Worm (Caenorhabditis elegans) whole organism, mixed stage, embryonic: ENCODE results near the gene luc-7L.

Source experiments
- M03D4.4 ChIP-seq: sonication (generic microtip); optimal IDR thresholded peaks from 2 replicates; lab custom pipeline; 2017; ENCODE audit warnings: mild to moderate bottlenecking, missing genetic modification characterization, missing compliant biosample characterization
- bed-3 ChIP-seq: fragments of 200-800 bp; sonication (Bioruptor generic); optimal IDR thresholded peaks from 3 replicates; lab custom pipeline; 2018; ENCODE audit warnings: mild to moderate bottlenecking, missing genetic modification characterization, moderate library complexity, missing compliant biosample characterization
- blmp-1 ChIP-seq: fragments of 150-350 bp; optimal IDR thresholded peaks from 2 replicates; lab custom pipeline; 2014; ENCODE audit warnings: missing biosample characterization, missing genetic modification characterization
- ceh-39 ChIP-seq: fragments of 150-350 bp; optimal IDR thresholded peaks from 2 replicates; lab custom pipeline; 2014; ENCODE audit warnings: missing biosample characterization, missing genetic modification characterization
- ceh-43 ChIP-seq: fragments of 200-800 bp; sonication (Bioruptor generic); optimal IDR thresholded peaks from 2 replicates; lab custom pipeline; 2018; ENCODE audit warnings: mild to moderate bottlenecking, missing genetic modification characterization, moderate library complexity, missing compliant biosample characterization
- ceh-83 ChIP-seq: fragments of 200-800 bp; sonication (Bioruptor generic); optimal IDR thresholded peaks from 2 replicates; lab custom pipeline; 2018; ENCODE audit warnings: mild to moderate bottlenecking, missing genetic modification characterization, missing compliant biosample characterization
- ces-1 ChIP-seq: fragments of 150-350 bp; optimal IDR thresholded peaks from 2 replicates; lab custom pipeline; 2014; ENCODE audit warnings: missing biosample characterization, missing genetic modification reagents, missing genetic modification characterization
- elt-1 ChIP-seq: sonication (generic microtip); optimal IDR thresholded peaks from 2 replicates; lab custom pipeline; 2017; ENCODE audit warnings: missing genetic modification characterization, mild to moderate bottlenecking, missing compliant biosample characterization, antibody characterized with exemption, moderate library complexity, borderline replicate concordance; ENCODE audit not compliant: insufficient read depth
- elt-3 ChIP-seq: fragments of 150-350 bp; optimal IDR thresholded peaks from 2 replicates; lab custom pipeline; 2014; ENCODE audit warnings: missing biosample characterization, missing genetic modification characterization
- flh-1 ChIP-seq: fragments of 200-800 bp; sonication (Bioruptor generic); optimal IDR thresholded peaks from 2 replicates; lab custom pipeline; 2018; ENCODE audit warnings: mild to moderate bottlenecking, missing genetic modification characterization, moderate library complexity, missing compliant biosample characterization
- ham-2 ChIP-seq: fragments of 200-800 bp; sonication (Bioruptor generic); optimal IDR thresholded peaks from 2 replicates; lab custom pipeline; 2018; ENCODE audit warnings: mild to moderate bottlenecking, missing genetic modification characterization, missing compliant biosample characterization
- hlh-1 ChIP-seq: fragments of 150-350 bp; optimal IDR thresholded peaks from 2 replicates; lab custom pipeline; 2014; ENCODE audit warnings: missing biosample characterization, missing genetic modification reagents, missing genetic modification characterization
- lin-13 ChIP-seq: fragments of 150-350 bp; optimal IDR thresholded peaks from 2 replicates; lab custom pipeline; 2014; ENCODE audit warnings: missing biosample characterization, missing genetic modification characterization
- lin-32 ChIP-seq: fragments of 200-800 bp; sonication (Bioruptor generic); optimal IDR thresholded peaks from 2 replicates; lab custom pipeline; 2018; ENCODE audit warnings: mild to moderate bottlenecking, missing genetic modification characterization, missing compliant biosample characterization
- lsy-2 ChIP-seq: fragments of 150-350 bp; optimal IDR thresholded peaks from 2 replicates; lab custom pipeline; 2014; ENCODE audit warnings: missing biosample characterization, missing genetic modification characterization
- mab-5 ChIP-seq: fragments of 150-350 bp; optimal IDR thresholded peaks from 2 replicates; lab custom pipeline; 2014; ENCODE audit warnings: missing biosample characterization, missing genetic modification characterization
- mep-1 ChIP-seq: fragments of 150-350 bp; optimal IDR thresholded peaks from 2 replicates; lab custom pipeline; 2017; ENCODE audit warnings: missing biosample characterization, missing genetic modification reagents, missing genetic modification characterization, inconsistent platforms
- nhr-12 ChIP-seq: fragments of 150-350 bp; optimal IDR thresholded peaks from 2 replicates; lab custom pipeline; 2014; ENCODE audit warnings: missing biosample characterization, missing genetic modification characterization
- nhr-2 ChIP-seq: fragments of 150-350 bp; optimal IDR thresholded peaks from 2 replicates; lab custom pipeline; 2014; ENCODE audit warnings: missing biosample characterization, missing genetic modification characterization
- nhr-237 ChIP-seq: fragments of 150-350 bp; optimal IDR thresholded peaks from 2 replicates; lab custom pipeline; 2014; ENCODE audit warnings: missing biosample characterization, missing genetic modification characterization
- nhr-28 ChIP-seq: fragments of 150-350 bp; optimal IDR thresholded peaks from 2 replicates; lab custom pipeline; 2014; ENCODE audit warnings: missing biosample characterization, missing genetic modification characterization
- nhr-76 ChIP-seq: sonication (generic microtip); optimal IDR thresholded peaks from 2 replicates; lab custom pipeline; 2017; ENCODE audit warnings: missing biosample characterization, missing genetic modification characterization
- pha-4 ChIP-seq: fragments of 150-350 bp; optimal IDR thresholded peaks from 2 replicates; lab custom pipeline; 2018; ENCODE audit warnings: missing biosample characterization, missing genetic modification reagents, missing genetic modification characterization
- sem-2 ChIP-seq: fragments of 200-800 bp; sonication (Bioruptor generic); optimal IDR thresholded peaks from 2 replicates; lab custom pipeline; 2018; ENCODE audit warnings: mild to moderate bottlenecking, missing genetic modification characterization, missing compliant biosample characterization
- snpc-4 ChIP-seq: fragments of 150-350 bp; optimal IDR thresholded peaks from 2 replicates; lab custom pipeline; 2014; ENCODE audit warnings: missing biosample characterization, missing genetic modification characterization
- sptf-1 ChIP-seq: sonication (generic microtip); optimal IDR thresholded peaks from 2 replicates; lab custom pipeline; 2017; ENCODE audit warnings: mild to moderate bottlenecking, missing genetic modification characterization, moderate library complexity, missing compliant biosample characterization
- tbx-8 ChIP-seq: fragments of 200-800 bp; sonication (Bioruptor generic); optimal IDR thresholded peaks from 2 replicates; lab custom pipeline; 2018; ENCODE audit warnings: mild to moderate bottlenecking, missing genetic modification characterization, moderate library complexity, missing compliant biosample characterization
- unc-120 ChIP-seq: sonication (generic microtip); optimal IDR thresholded peaks from 2 replicates; lab custom pipeline; 2017; ENCODE audit warnings: missing genetic modification characterization, missing compliant biosample characterization; ENCODE audit not compliant: poor library complexity, severe bottlenecking
- zip-8 ChIP-seq: fragments of 150-350 bp; optimal IDR thresholded peaks from 2 replicates; lab custom pipeline; 2014; ENCODE audit warnings: missing biosample characterization, missing genetic modification characterization
- ztf-11 ChIP-seq: fragments of 150-350 bp; optimal IDR thresholded peaks from 2 replicates; lab custom pipeline; 2014; ENCODE audit warnings: missing biosample characterization, missing genetic modification characterization

luc-7L gene

DNA sequence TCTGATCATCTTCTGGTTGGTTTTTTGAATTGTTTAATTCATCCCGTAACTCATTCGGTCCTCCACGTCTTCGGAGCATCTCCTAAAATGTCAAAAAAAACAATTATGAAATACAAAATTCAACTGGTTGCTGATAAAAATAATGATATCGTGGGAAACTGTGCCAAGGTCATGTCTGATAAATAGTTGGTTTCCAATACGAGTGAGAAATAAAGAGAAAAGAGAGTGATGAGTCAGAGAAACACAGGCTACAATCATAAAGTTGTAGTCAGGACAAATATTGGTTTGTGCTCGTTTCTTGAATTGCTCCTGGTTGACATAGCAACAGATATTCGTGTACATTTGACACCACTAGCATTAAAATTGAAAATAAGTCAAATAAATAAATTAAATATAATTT lies 2.1 kb downstream of the luc-7L start, which contains the start of gene B0495.7:
Gene B0495.7 (minus strand): TSS at position 82 of the 400 bp plus-strand sequence.
- no peak for TF ChIP-seq lin-13
- no peak for TF ChIP-seq sem-2
- TF ChIP-seq elt-1 (tag; lab: Kevin White, UChicago) = no peak
- TF ChIP-seq ham-2 (GFP tag; lab: Kevin White, UChicago) = no peak
- TF ChIP-seq lin-32 (GFP tag; lab: Kevin White, UChicago) = no peak
- no peak for TF ChIP-seq ceh-39 (tag; lab: Kevin White, UChicago)
- TF ChIP-seq nhr-237 = no peak

DNA sequence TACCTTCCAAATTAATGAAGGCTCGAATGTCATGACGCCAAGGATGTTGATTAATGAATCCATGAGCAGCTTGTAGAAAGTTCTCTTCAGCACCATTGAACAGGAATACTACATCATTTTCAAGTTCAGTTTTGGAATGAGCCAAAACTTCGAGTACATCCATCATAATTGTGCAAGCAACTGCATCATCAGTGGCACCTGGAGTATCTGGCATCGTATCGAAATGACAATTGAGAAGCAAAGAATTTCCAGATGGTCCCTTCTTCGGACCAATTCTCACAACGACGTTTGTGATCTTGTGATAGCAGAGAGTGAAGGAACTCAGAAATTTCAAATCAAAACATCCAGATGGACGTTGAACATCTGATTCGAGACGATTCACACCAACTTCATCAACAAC lies 2.9 kb downstream of the luc-7L start:
- TF ChIP-seq ces-1 = no peak
- no peak for TF ChIP-seq sem-2
- no peak for TF ChIP-seq unc-120 (tag; lab: Kevin White, UChicago)
- no peak for TF ChIP-seq elt-1 (tag; lab: Kevin White, UChicago)
- TF ChIP-seq nhr-237 = no peak
- TF ChIP-seq pha-4 = no peak
- TF ChIP-seq flh-1 (GFP tag; lab: Kevin White, UChicago) = no peak
- TF ChIP-seq nhr-12 = no peak
- TF ChIP-seq ceh-83 = no peak
- TF ChIP-seq lin-32 (GFP tag; lab: Kevin White, UChicago) = no peak
- no peak for TF ChIP-seq mab-5

DNA sequence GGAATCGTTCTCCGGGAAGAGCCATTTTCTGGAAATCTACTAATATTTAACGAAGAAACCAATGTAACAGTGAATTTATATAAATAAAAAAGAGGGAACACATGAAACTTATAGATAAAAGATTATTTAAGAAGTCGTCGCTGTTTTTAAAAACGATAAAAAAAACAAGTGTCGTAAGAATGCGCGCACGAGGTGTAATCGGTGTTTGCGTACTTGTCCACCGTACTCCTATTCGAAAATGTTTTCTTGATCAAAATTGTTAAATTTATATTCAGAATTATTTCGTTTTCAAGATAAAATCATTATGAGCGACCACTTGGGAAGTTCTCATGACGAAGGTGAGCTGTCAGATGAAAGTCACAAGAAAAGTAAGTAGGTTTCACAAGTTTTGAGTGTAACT lies 8.3 kb downstream of the luc-7L start, which contains the start of the genes moa-2 and cdk-11.1:
Gene moa-2 (minus strand): TSS at position 25 of the 400 bp plus-strand sequence.
Gene cdk-11.1 (plus strand): TSS at position 227 of the 400 bp plus-strand sequence.
- TF ChIP-seq ztf-11 (tag; lab: Kevin White, UChicago) = no peak
- no peak for TF ChIP-seq blmp-1 (tag; lab: Kevin White, UChicago)
- peak; percentile 5 for TF ChIP-seq pha-4
- no peak for TF ChIP-seq ceh-83
- TF ChIP-seq M03D4.4 (tag; lab: Kevin White, UChicago) = no peak
- no peak for TF ChIP-seq nhr-2 (tag; lab: Kevin White, UChicago)
- TF ChIP-seq tbx-8 (GFP tag; lab: Kevin White, UChicago) = no peak
- peak; percentile 12 for TF ChIP-seq mep-1 (tag; lab: Kevin White, UChicago)
- peak; percentile 94 for TF ChIP-seq lsy-2 (tag; lab: Kevin White, UChicago)

DNA sequence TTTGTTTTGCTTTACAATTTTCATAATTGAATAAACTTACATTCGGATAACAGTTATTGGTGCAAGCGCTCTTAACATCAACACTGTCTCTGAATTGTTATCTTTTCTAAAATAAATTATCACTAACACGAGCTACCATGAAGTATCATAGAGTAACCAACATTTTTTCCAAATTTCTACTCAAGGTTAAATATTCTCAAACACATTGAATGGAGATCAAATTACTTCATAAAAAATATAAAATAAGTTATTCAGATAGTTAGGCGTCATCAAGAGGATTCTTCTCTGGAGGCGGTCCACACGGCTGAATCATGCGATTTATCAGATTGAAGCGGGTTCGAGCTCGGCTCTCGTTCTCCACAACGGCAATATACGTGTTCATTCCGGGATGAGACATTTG lies 8.9 kb downstream of the luc-7L start, which contains the start of gene B0495.5:
Gene B0495.5 (minus strand): TSS at position 101 of the 400 bp plus-strand sequence.
- TF ChIP-seq ceh-43 (GFP tag; lab: Kevin White, UChicago) = no peak
- no peak for TF ChIP-seq lin-32 (GFP tag; lab: Kevin White, UChicago)

DNA sequence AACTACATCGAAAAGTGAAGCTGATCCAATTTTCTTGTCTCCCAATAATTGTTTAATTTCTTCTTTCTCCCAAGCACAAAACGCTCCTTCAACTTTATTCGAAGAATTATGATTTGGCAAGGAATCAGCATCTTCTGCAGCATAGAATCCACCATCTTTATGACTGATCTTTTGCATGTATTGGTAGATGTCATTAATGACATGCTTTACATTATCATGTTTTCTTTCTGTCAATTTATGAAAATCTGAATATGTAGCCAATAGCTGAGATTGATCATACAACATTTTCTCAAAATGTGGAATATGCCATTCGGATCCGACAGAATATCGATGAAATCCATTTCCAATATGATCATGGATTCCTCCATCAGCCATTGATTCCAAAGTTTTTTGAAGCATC lies 10.1 kb downstream of the luc-7L start:
- no peak for TF ChIP-seq nhr-28 (tag; lab: Kevin White, UChicago)
- TF ChIP-seq sem-2 = no peak
- no peak for TF ChIP-seq hlh-1
- no peak for TF ChIP-seq nhr-76 (tag; lab: Kevin White, UChicago)
- TF ChIP-seq elt-3 (tag; lab: Kevin White, UChicago) = no peak
- no peak for TF ChIP-seq elt-1 (tag; lab: Kevin White, UChicago)
- TF ChIP-seq mep-1 (tag; lab: Kevin White, UChicago) = no peak
- TF ChIP-seq bed-3 = no peak
- TF ChIP-seq ceh-83 = no peak
- TF ChIP-seq mab-5 = no peak
- TF ChIP-seq zip-8 (tag; lab: Kevin White, UChicago) = no peak
- TF ChIP-seq sptf-1 (tag; lab: Kevin White, UChicago) = no peak

DNA sequence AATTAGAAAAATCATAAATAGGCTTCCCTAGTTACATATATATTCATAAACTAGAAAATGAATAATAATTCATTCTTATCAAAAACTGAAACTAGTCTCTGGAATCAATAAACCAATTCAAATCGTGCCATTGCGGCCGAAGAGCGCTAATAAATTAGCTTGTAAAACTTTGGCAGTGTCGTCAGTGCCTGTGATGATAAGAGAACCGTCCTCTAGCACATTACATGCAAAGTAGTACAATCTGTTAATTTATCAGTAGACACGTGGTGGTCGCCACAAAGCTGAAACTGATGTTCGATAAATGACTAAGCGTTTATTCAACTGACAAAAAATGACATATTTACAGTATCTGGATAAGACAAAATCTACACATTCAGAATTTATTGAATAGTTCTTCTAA lies 11.6 kb downstream of the luc-7L start:
- TF ChIP-seq ceh-39 (tag; lab: Kevin White, UChicago) = no peak
- TF ChIP-seq lin-13 = no peak
- no peak for TF ChIP-seq ceh-43 (GFP tag; lab: Kevin White, UChicago)
- no peak for TF ChIP-seq blmp-1 (tag; lab: Kevin White, UChicago)
- TF ChIP-seq ces-1 = no peak
- no peak for TF ChIP-seq snpc-4
- no peak for TF ChIP-seq elt-1 (tag; lab: Kevin White, UChicago)
- TF ChIP-seq flh-1 (GFP tag; lab: Kevin White, UChicago) = no peak
- TF ChIP-seq ztf-11 (tag; lab: Kevin White, UChicago) = no peak
- no peak for TF ChIP-seq sptf-1 (tag; lab: Kevin White, UChicago)
